Worm (Caenorhabditis elegans) whole organism, late embryonic: ENCODE results near the gene srx-2.

Experiments used
- ceh-34 ChIP-seq: sonication (generic microtip); optimal IDR thresholded peaks from 2 replicates; lab custom pipeline; 2016; ENCODE audit warnings: mild to moderate bottlenecking, missing genetic modification characterization, missing compliant biosample characterization
- elt-2 ChIP-seq: sonication (generic microtip); optimal IDR thresholded peaks from 2 replicates; lab custom pipeline; 2016; ENCODE audit warnings: missing genetic modification reagents, missing genetic modification characterization, missing compliant biosample characterization
- fkh-6 ChIP-seq: sonication (generic microtip); optimal IDR thresholded peaks from 2 replicates; lab custom pipeline; 2016; ENCODE audit warnings: missing genetic modification characterization, missing compliant biosample characterization
- madf-2 ChIP-seq: sonication (generic microtip); optimal IDR thresholded peaks from 2 replicates; lab custom pipeline; 2017; ENCODE audit warnings: missing genetic modification characterization, missing compliant biosample characterization
- mec-3 ChIP-seq: sonication (generic microtip); optimal IDR thresholded peaks from 2 replicates; lab custom pipeline; 2016; ENCODE audit warnings: borderline replicate concordance, missing genetic modification characterization, missing compliant biosample characterization
- nhr-11 ChIP-seq: fragments of 150-350 bp; optimal IDR thresholded peaks from 2 replicates; lab custom pipeline; 2014; ENCODE audit warnings: missing biosample characterization, missing genetic modification characterization
- odd-2 ChIP-seq: sonication (generic microtip); optimal IDR thresholded peaks from 2 replicates; lab custom pipeline; 2017; ENCODE audit warnings: antibody characterized with exemption, mild to moderate bottlenecking, missing genetic modification characterization, missing compliant biosample characterization
- pat-9 ChIP-seq: fragments of 200-800 bp; sonication (Bioruptor generic); optimal IDR thresholded peaks from 2 replicates; lab custom pipeline; 2018; ENCODE audit warnings: mild to moderate bottlenecking, missing genetic modification characterization, moderate library complexity, missing compliant biosample characterization
- pqm-1 ChIP-seq: sonication (generic microtip); optimal IDR thresholded peaks from 2 replicates; lab custom pipeline; 2016; ENCODE audit warnings: missing genetic modification characterization, missing compliant biosample characterization
- pros-1 ChIP-seq: fragments of 150-350 bp; optimal IDR thresholded peaks from 2 replicates; lab custom pipeline; 2014; ENCODE audit warnings: missing biosample characterization, missing genetic modification reagents, missing genetic modification characterization
- sox-2 ChIP-seq: fragments of 200-800 bp; sonication (Bioruptor generic); IDR thresholded peaks from 2 replicates; pipeline ENCODE4 v1.3.6; 2022; ENCODE audit warnings: missing genetic modification reagents, missing genetic modification characterization, missing compliant biosample characterization
- tbx-7 ChIP-seq: sonication (generic microtip); optimal IDR thresholded peaks from 2 replicates; lab custom pipeline; 2016; ENCODE audit warnings: missing genotype, missing genetic modification characterization, missing compliant biosample characterization
- unc-86 ChIP-seq: sonication (generic microtip); optimal IDR thresholded peaks from 2 replicates; lab custom pipeline; 2016; ENCODE audit warnings: missing genetic modification characterization, missing compliant biosample characterization

DNA sequence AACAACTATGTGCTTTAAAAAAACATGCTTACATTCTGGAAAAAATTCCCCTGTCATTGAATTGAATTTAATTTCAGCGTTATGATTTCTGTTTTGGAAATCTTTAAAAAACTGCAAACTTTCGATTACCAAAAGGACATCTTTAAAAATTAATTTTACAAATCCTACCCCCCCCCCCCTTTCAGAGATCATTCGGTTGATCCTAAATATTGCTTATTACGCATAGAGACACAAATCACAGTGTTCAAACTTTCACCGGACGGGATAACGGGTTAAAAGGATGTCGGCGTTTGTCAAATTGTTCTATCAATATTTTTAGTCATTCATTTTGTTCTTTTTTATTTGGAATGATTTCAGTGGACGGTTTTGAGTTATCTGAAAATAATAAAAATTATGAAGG, 24.0 kb downstream of the srx-2 start, which contains the start of gene C25E10.4:
- no peak for TF ChIP-seq tbx-7
- no peak for TF ChIP-seq ceh-34
- no peak for TF ChIP-seq unc-86 (tag; lab: Kevin White, UChicago)
- TF ChIP-seq fkh-6: no peak
- TF ChIP-seq mec-3 (tag; lab: Kevin White, UChicago): no peak
- no peak for TF ChIP-seq odd-2 (tag; lab: Kevin White, UChicago)
- TF ChIP-seq nhr-11 (tag; lab: Kevin White, UChicago): no peak
- TF ChIP-seq madf-2 (tag; lab: Kevin White, UChicago): no peak
- TF ChIP-seq pat-9 (tag; lab: Kevin White, UChicago): no peak
- TF ChIP-seq elt-2: no peak
- TF ChIP-seq pqm-1 (tag; lab: Kevin White, UChicago): no peak
- no peak for TF ChIP-seq sox-2 (GFP tag; lab: Robert Waterston, UW)
- TF ChIP-seq pros-1 (tag; lab: Kevin White, UChicago): no peak
